Fruit fly (Drosophila melanogaster) whole organism, embryonic: ENCODE data around the gene CG31233.

Source experiments
- ATbp ChIP-seq: fragments of 200-800 bp; sonication (Bioruptor generic); optimal IDR thresholded peaks from 2 replicates; lab custom pipeline; 2017; ENCODE audit warnings: missing biosample characterization, mild to moderate bottlenecking, missing genetic modification characterization, missing genetic modification reagents
- Atf-2 ChIP-seq: fragments of 200-800 bp; sonication (Bioruptor generic); optimal IDR thresholded peaks from 2 replicates; lab custom pipeline; 2016; ENCODE audit warnings: missing biosample characterization, missing genetic modification characterization
- Bgb ChIP-seq: fragments of 200-800 bp; sonication (Bioruptor generic); IDR thresholded peaks from 2 replicates; pipeline ENCODE4 v1.3.6; 2022; ENCODE audit warnings: missing biosample characterization, missing genetic modification characterization; ENCODE audit not compliant: partially characterized antibody
- BtbVII ChIP-seq: fragments of 200-800 bp; sonication (Bioruptor generic); optimal IDR thresholded peaks from 3 replicates; lab custom pipeline; 2017; ENCODE audit warnings: missing biosample characterization, mild to moderate bottlenecking, missing genetic modification characterization
- CG10209 ChIP-seq: fragments of 200-800 bp; sonication (Bioruptor generic); optimal IDR thresholded peaks from 3 replicates; lab custom pipeline; 2017; ENCODE audit warnings: missing biosample characterization, mild to moderate bottlenecking, missing genetic modification characterization, missing genetic modification reagents
- CG10462 ChIP-seq: fragments of 200-800 bp; sonication (Bioruptor generic); optimal IDR thresholded peaks from 2 replicates; lab custom pipeline; 2016; ENCODE audit warnings: missing biosample characterization, missing genetic modification characterization
- CG10543 ChIP-seq: fragments of 200-800 bp; sonication (Bioruptor generic); optimal IDR thresholded peaks from 3 replicates; lab custom pipeline; 2017; ENCODE audit warnings: missing biosample characterization, mild to moderate bottlenecking, missing genetic modification characterization, moderate library complexity
- CG12942 ChIP-seq: fragments of 200-800 bp; sonication (Bioruptor generic); optimal IDR thresholded peaks from 3 replicates; lab custom pipeline; 2016; ENCODE audit warnings: missing biosample characterization, missing genetic modification characterization
- CG13287 ChIP-seq: fragments of 200-800 bp; sonication (Bioruptor generic); IDR thresholded peaks from 2 replicates; pipeline ENCODE4 v1.3.6; 2022; ENCODE audit warnings: missing biosample characterization, missing genetic modification characterization; ENCODE audit not compliant: partially characterized antibody
- CG15073 ChIP-seq: fragments of 200-800 bp; sonication (Bioruptor generic); optimal IDR thresholded peaks from 2 replicates; lab custom pipeline; 2016; ENCODE audit warnings: missing biosample characterization, missing genetic modification characterization
- CG17186 ChIP-seq: fragments of 200-800 bp; sonication (Bioruptor generic); optimal IDR thresholded peaks from 3 replicates; lab custom pipeline; 2017; ENCODE audit warnings: missing biosample characterization, missing genetic modification reagents, missing genetic modification characterization
- CG17568 ChIP-seq: fragments of 200-800 bp; sonication (Bioruptor generic); optimal IDR thresholded peaks from 2 replicates; lab custom pipeline; 2018; ENCODE audit warnings: missing biosample characterization, mild to moderate bottlenecking, missing genetic modification characterization, moderate library complexity
- CG17612 ChIP-seq: fragments of 200-800 bp; sonication (Bioruptor generic); IDR thresholded peaks from 2 replicates; pipeline ENCODE4 v1.3.6; 2022; ENCODE audit warnings: missing biosample characterization, missing genetic modification characterization
- CG18262 ChIP-seq: fragments of 200-800 bp; optimal IDR thresholded peaks from 3 replicates; lab custom pipeline; 2019; ENCODE audit warnings: missing biosample characterization, mild to moderate bottlenecking, missing genetic modification characterization, moderate library complexity
- CG30431 ChIP-seq: fragments of 200-800 bp; sonication (Bioruptor generic); optimal IDR thresholded peaks from 2 replicates; lab custom pipeline; 2017; ENCODE audit warnings: missing biosample characterization, missing genetic modification characterization
- CG31365 ChIP-seq: fragments of 200-800 bp; sonication (Bioruptor generic); optimal IDR thresholded peaks from 2 replicates; lab custom pipeline; 2018; ENCODE audit warnings: missing biosample characterization, mild to moderate bottlenecking, missing genetic modification characterization
- CG5180 ChIP-seq: fragments of 200-800 bp; sonication (Bioruptor generic); optimal IDR thresholded peaks from 3 replicates; lab custom pipeline; 2017; ENCODE audit warnings: missing biosample characterization, missing genetic modification characterization, mild to moderate bottlenecking, moderate library complexity, missing genetic modification reagents
- CG7839 ChIP-seq: fragments of 200-800 bp; sonication (Bioruptor generic); optimal IDR thresholded peaks from 3 replicates; lab custom pipeline; 2018; ENCODE audit warnings: missing biosample characterization, mild to moderate bottlenecking, missing genetic modification characterization, moderate library complexity
- CG7963 ChIP-seq: fragments of 200-800 bp; sonication (Bioruptor generic); IDR thresholded peaks from 3 replicates; pipeline ENCODE4 v1.3.6; 2022; ENCODE audit warnings: missing biosample characterization, missing genetic modification characterization; ENCODE audit not compliant: partially characterized antibody
- Dad ChIP-seq: fragments of 200-800 bp; sonication (Bioruptor generic); optimal IDR thresholded peaks from 3 replicates; lab custom pipeline; 2016; ENCODE audit warnings: missing biosample characterization, missing genetic modification characterization
- Doc2 ChIP-seq: fragments of 200-800 bp; sonication (Bioruptor generic); IDR thresholded peaks from 2 replicates; pipeline ENCODE4 v1.3.6; 2022; ENCODE audit warnings: missing biosample characterization, missing genetic modification characterization
- Hr3 ChIP-seq: fragments of 200-800 bp; sonication (Bioruptor generic); optimal IDR thresholded peaks from 3 replicates; lab custom pipeline; 2016; ENCODE audit warnings: missing biosample characterization, missing genetic modification characterization
- Hr51 ChIP-seq, 2 experiments: fragments of 200-800 bp; sonication (Bioruptor generic); optimal IDR thresholded peaks; 2 replicates in 1 of 2; 3 replicates in 1 of 2; lab custom pipeline; 2016 to 2018; ENCODE audit warnings: missing biosample characterization in 2 of 2, missing genetic modification characterization in 2 of 2, mild to moderate bottlenecking in 1 of 2, moderate library complexity in 1 of 2
- Lpt ChIP-seq: fragments of >200 bp; optimal IDR thresholded peaks from 2 replicates; lab custom pipeline; 2018; ENCODE audit warnings: missing biosample characterization, missing genetic modification characterization
- MBD-R2 ChIP-seq: fragments of 200-800 bp; sonication (Bioruptor generic); IDR thresholded peaks from 2 replicates; pipeline ENCODE4 v1.3.6; 2022; ENCODE audit warnings: missing biosample characterization, missing genetic modification characterization
- MESR4 ChIP-seq: fragments of 200-800 bp; sonication (Bioruptor generic); optimal IDR thresholded peaks from 2 replicates; lab custom pipeline; 2018; ENCODE audit warnings: missing biosample characterization, mild to moderate bottlenecking, missing genetic modification characterization, moderate library complexity
- PHDP ChIP-seq: fragments of 200-800 bp; sonication (Bioruptor generic); optimal IDR thresholded peaks from 3 replicates; lab custom pipeline; 2018; ENCODE audit warnings: missing biosample characterization, mild to moderate bottlenecking, missing genetic modification characterization, moderate library complexity
- TFAM ChIP-seq: fragments of 200-800 bp; sonication (Bioruptor generic); optimal IDR thresholded peaks from 2 replicates; lab custom pipeline; 2017; ENCODE audit warnings: missing biosample characterization, missing genetic modification characterization, inconsistent platforms
- amos ChIP-seq: fragments of 200-800 bp; sonication (Bioruptor generic); IDR thresholded peaks from 2 replicates; pipeline ENCODE4 v1.3.6; 2022; ENCODE audit warnings: missing biosample characterization, missing genetic modification characterization; ENCODE audit not compliant: partially characterized antibody
- ash1 ChIP-seq: fragments of 200-800 bp; sonication (Bioruptor generic); optimal IDR thresholded peaks from 2 replicates; lab custom pipeline; 2018; ENCODE audit warnings: missing biosample characterization, mild to moderate bottlenecking, missing genetic modification characterization
- bab2 ChIP-seq: fragments of 200-800 bp; sonication (Bioruptor generic); optimal IDR thresholded peaks from 2 replicates; lab custom pipeline; 2016; ENCODE audit warnings: missing biosample characterization, missing genetic modification characterization
- caup ChIP-seq: fragments of 200-800 bp; sonication (Bioruptor generic); optimal IDR thresholded peaks from 3 replicates; lab custom pipeline; 2017; ENCODE audit warnings: missing biosample characterization, mild to moderate bottlenecking, missing genetic modification characterization, moderate library complexity; ENCODE audit not compliant: severe bottlenecking
- cg ChIP-seq: fragments of 200-800 bp; sonication (Bioruptor generic); optimal IDR thresholded peaks from 3 replicates; lab custom pipeline; 2019; ENCODE audit warnings: missing biosample characterization, mild to moderate bottlenecking, missing genetic modification characterization, moderate library complexity
- crol ChIP-seq: fragments of 200-800 bp; sonication (Bioruptor generic); IDR thresholded peaks from 2 replicates; pipeline ENCODE4 v1.3.6; 2022; ENCODE audit warnings: missing biosample characterization, missing genetic modification characterization
- emc ChIP-seq: fragments of 200-800 bp; sonication (Bioruptor generic); optimal IDR thresholded peaks from 2 replicates; lab custom pipeline; 2016; ENCODE audit warnings: missing biosample characterization, missing genetic modification characterization
- eve ChIP-seq, 2 experiments: fragments of >200 bp; optimal IDR thresholded peaks; 2 replicates each; lab custom pipeline; 2017; ENCODE audit warnings: missing biosample characterization in 2 of 2, missing genetic modification characterization in 2 of 2
- fd3F ChIP-seq: fragments of 200-800 bp; sonication (Bioruptor generic); optimal IDR thresholded peaks from 2 replicates; lab custom pipeline; 2018; ENCODE audit warnings: missing biosample characterization, mild to moderate bottlenecking, missing genetic modification characterization, moderate library complexity
- gsb ChIP-seq: fragments of 200-800 bp; sonication (Bioruptor generic); IDR thresholded peaks from 2 replicates; pipeline ENCODE4 v1.3.6; 2022; ENCODE audit warnings: missing biosample characterization, missing genetic modification characterization
- jigr1 ChIP-seq: fragments of 200-800 bp; sonication (Bioruptor generic); IDR thresholded peaks from 3 replicates; pipeline ENCODE4 v1.3.6; 2022; ENCODE audit warnings: missing biosample characterization, missing genetic modification characterization
- lola ChIP-seq, 3 experiments: fragments of >200 bp in 2 of 3; fragments of 200-800 bp in 1 of 3; sonication (Bioruptor generic) in 1 of 3; optimal IDR thresholded peaks; 2 replicates each; lab custom pipeline; 2017 to 2019; ENCODE audit warnings: missing biosample characterization in 3 of 3, missing genetic modification characterization in 3 of 3, mild to moderate bottlenecking in 1 of 3, moderate library complexity in 1 of 3
- mld ChIP-seq: fragments of 200-800 bp; sonication (Bioruptor generic); IDR thresholded peaks from 3 replicates; pipeline ENCODE4 v1.3.6; 2022; ENCODE audit warnings: missing biosample characterization, missing genetic modification characterization; ENCODE audit not compliant: partially characterized antibody
- nau ChIP-seq: fragments of 200-800 bp; sonication (Bioruptor generic); optimal IDR thresholded peaks from 3 replicates; lab custom pipeline; 2017; ENCODE audit warnings: missing biosample characterization, mild to moderate bottlenecking, missing genetic modification characterization, missing genetic modification reagents
- odd ChIP-seq: fragments of 200-800 bp; sonication (Bioruptor generic); optimal IDR thresholded peaks from 2 replicates; lab custom pipeline; 2017; ENCODE audit warnings: missing biosample characterization, mild to moderate bottlenecking, missing genetic modification characterization
- psq ChIP-seq: fragments of 200-800 bp; sonication (Bioruptor generic); optimal IDR thresholded peaks from 2 replicates; lab custom pipeline; 2017; ENCODE audit warnings: missing biosample characterization, missing genetic modification characterization
- sens-2 ChIP-seq: fragments of 200-800 bp; sonication (Bioruptor generic); IDR thresholded peaks from 2 replicates; pipeline ENCODE4 v1.3.6; 2022; ENCODE audit warnings: missing biosample characterization, missing genetic modification characterization
- sqz ChIP-seq: fragments of 200-800 bp; sonication (Bioruptor generic); optimal IDR thresholded peaks from 3 replicates; lab custom pipeline; 2018; ENCODE audit warnings: missing biosample characterization, mild to moderate bottlenecking, missing genetic modification characterization
- unpg ChIP-seq: fragments of 200-800 bp; sonication (Bioruptor generic); optimal IDR thresholded peaks from 3 replicates; lab custom pipeline; 2018; ENCODE audit warnings: missing biosample characterization, mild to moderate bottlenecking, missing genetic modification characterization, moderate library complexity
- wdn ChIP-seq: fragments of 200-800 bp; sonication (Bioruptor generic); IDR thresholded peaks from 2 replicates; pipeline ENCODE4 v1.3.6; 2022; ENCODE audit warnings: missing biosample characterization, missing genetic modification characterization
- wor ChIP-seq: fragments of 200-800 bp; sonication (Bioruptor generic); IDR thresholded peaks from 2 replicates; pipeline ENCODE4 v1.3.6; 2022; ENCODE audit warnings: missing biosample characterization, missing genetic modification characterization
- zf30C ChIP-seq: fragments of 200-800 bp; sonication (Bioruptor generic); optimal IDR thresholded peaks from 3 replicates; lab custom pipeline; 2018; ENCODE audit warnings: missing biosample characterization, mild to moderate bottlenecking, missing genetic modification characterization

The CG31233 gene

dm6 chr3R:21703346-21703745 lies 46.3 kb upstream of the CG31233 start (continued):
- TF ChIP-seq eve (GFP tag; optimal IDR thresholded peaks at IDR 0.05; lab: Kevin White, UChicago) (peak in 1 of 2 experiments; percentile 28), nau (GFP tag; lab: Kevin White, UChicago) (no peak), CG15073 (GFP tag; lab: Kevin White, UChicago) (no peak), CG10209 (GFP tag; lab: Kevin White, UChicago) (no peak), bab2 (GFP tag; lab: Kevin White, UChicago) (no peak), unpg (GFP tag; lab: Kevin White, UChicago) (peak; percentile 49), emc (GFP tag; lab: Kevin White, UChicago) (no peak), MESR4 (GFP tag; lab: Kevin White, UChicago) (no peak), ATbp (GFP tag; lab: Kevin White, UChicago) (peak; percentile 13), wdn (GFP tag; lab: Robert Waterston, UW) (no peak), Hr51 (GFP tag; optimal IDR thresholded peaks at IDR 0.05; lab: Kevin White, UChicago) (peak in 1 of 2 experiments; percentile 58), BtbVII (peak; percentile 0), lola (GFP tag; optimal IDR thresholded peaks at IDR 0.05; lab: Kevin White, UChicago) (no peak), CG13287 (GFP tag; lab: Robert Waterston, UW) (no peak), CG7839 (tag; lab: Kevin White, UChicago) (peak; percentile 24), CG31365 (tag; lab: Kevin White, UChicago) (no peak), sqz (GFP tag; lab: Kevin White, UChicago) (no peak), Atf-2 (no peak), CG7963 (GFP tag; lab: Robert Waterston, UW) (no peak), zf30C (GFP tag; lab: Kevin White, UChicago) (no peak), CG12942 (GFP tag; lab: Kevin White, UChicago) (no peak), PHDP (peak; percentile 8), cg (GFP tag; lab: Kevin White, UChicago) (no peak), MBD-R2 (GFP tag; lab: Robert Waterston, UW) (no peak), TFAM (GFP tag; lab: Kevin White, UChicago) (no peak), Dad (GFP tag; lab: Kevin White, UChicago) (no peak), crol (GFP tag; lab: Robert Waterston, UW) (no peak), CG10462 (GFP tag; lab: Kevin White, UChicago) (no peak), fd3F (no peak), Bgb (no peak), CG18262 (tag; lab: Kevin White, UChicago) (peak; percentile 32), mld (GFP tag; lab: Robert Waterston, UW) (no peak), Doc2 (GFP tag; lab: Robert Waterston, UW) (no peak), CG17186 (no peak), CG17612 (GFP tag; lab: Robert Waterston, UW) (no peak), odd (no peak), Lpt (GFP tag; lab: Kevin White, UChicago) (no peak), Hr3 (GFP tag; lab: Kevin White, UChicago) (peak; percentile 4), jigr1 (no peak), amos (GFP tag; lab: Robert Waterston, UW) (no peak), CG10543 (GFP tag; lab: Kevin White, UChicago) (no peak), psq (GFP tag; lab: Kevin White, UChicago) (no peak), caup (GFP tag; lab: Kevin White, UChicago) (no peak), CG30431 (GFP tag; lab: Kevin White, UChicago) (peak; percentile 4), gsb (GFP tag; lab: Robert Waterston, UW) (no peak), CG5180 (GFP tag; lab: Kevin White, UChicago) (no peak), ash1 (GFP tag; lab: Kevin White, UChicago) (no peak), CG17568 (GFP tag; lab: Kevin White, UChicago) (no peak), wor (GFP tag; lab: Robert Waterston, UW) (0 out of 2 replicates have a peak, but pooled peaks have one; percentile 12), sens-2 (GFP tag; lab: Robert Waterston, UW) (no peak)
